Fruit fly (Drosophila melanogaster): Measurements from ENCODE around the gene bowl.

bowl gene

DNA sequence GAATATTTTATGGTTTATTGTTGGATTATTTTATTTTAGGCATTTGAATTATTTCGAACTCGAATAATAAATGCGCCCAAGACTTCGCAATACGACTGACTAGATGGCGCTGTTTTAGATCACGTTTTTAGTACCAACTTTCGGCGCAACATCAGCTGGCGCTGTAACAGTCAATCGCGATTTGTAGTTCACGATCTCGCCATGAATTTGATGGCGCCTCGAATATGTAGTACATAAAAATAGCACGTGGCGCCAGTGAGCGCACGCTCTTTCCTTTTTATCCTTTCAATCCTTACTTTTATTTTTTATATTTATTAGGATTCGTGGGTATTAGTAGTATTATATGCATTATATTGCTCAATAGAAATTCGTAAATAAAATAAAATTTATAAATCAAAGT lies 14.7 kb downstream of the bowl start (continued):
- peak; percentile 74 for TF ChIP-seq HLHmδ (GFP tag; optimal IDR thresholded peaks at IDR 0.05)
- TF ChIP-seq Camta (GFP tag; optimal IDR thresholded peaks at IDR 0.05): peak; percentile 82
- no peak for TF ChIP-seq hb (GFP tag; IDR thresholded peaks at IDR 0.05; ENCODE audit: partially characterized antibody)
- peak; percentile 52 for TF ChIP-seq row (GFP tag; IDR thresholded peaks at IDR 0.05)
- TF ChIP-seq repo (GFP tag; optimal IDR thresholded peaks at IDR 0.05): peak; percentile 10
- TF ChIP-seq Nf-YB (GFP tag; optimal IDR thresholded peaks at IDR 0.05): no peak
- TF ChIP-seq CG11398 (GFP tag; optimal IDR thresholded peaks at IDR 0.05): no peak
- peak; percentile 80 for TF ChIP-seq tgo (GFP tag; IDR thresholded peaks at IDR 0.05)
- no peak for TF ChIP-seq bbx (GFP tag; IDR thresholded peaks at IDR 0.05; ENCODE audit: partially characterized antibody)
- peak; percentile 84 for TF ChIP-seq CG5953 (GFP tag; IDR thresholded peaks at IDR 0.05)
- TF ChIP-seq CG2116 (GFP tag; optimal IDR thresholded peaks at IDR 0.05): peak; percentile 35
- peak; percentile 30 for TF ChIP-seq CG4854 (GFP tag; optimal IDR thresholded peaks at IDR 0.05)
- no peak for TF ChIP-seq NC2α (GFP tag; optimal IDR thresholded peaks at IDR 0.05)
- TF ChIP-seq ftz-f1 (GFP tag; optimal IDR thresholded peaks at IDR 0.05): no peak
- TF ChIP-seq Max (GFP tag; optimal IDR thresholded peaks at IDR 0.05): no peak
- TF ChIP-seq CG31441 (GFP tag; IDR thresholded peaks at IDR 0.05): peak; percentile 18; the same call in 1 of the 2 replicates
- TF ChIP-seq lov (optimal IDR thresholded peaks at IDR 0.05): no peak
- peak; percentile 70; the same call in 1 of the 3 replicates for TF ChIP-seq lov (GFP tag; IDR thresholded peaks at IDR 0.05)
- TF ChIP-seq croc (GFP tag; conservative IDR thresholded peaks at IDR 0.05): peak; percentile 66; the same call in 2 of the 3 replicates
- TF ChIP-seq sens-2 (GFP tag; IDR thresholded peaks at IDR 0.05): peak; percentile 71
- peak; percentile 74 for TF ChIP-seq CG3847 (GFP tag; IDR thresholded peaks at IDR 0.05)
- TF ChIP-seq cas (GFP tag; IDR thresholded peaks at IDR 0.05): no peak
- peak; percentile 81 for TF ChIP-seq CG9817 (tag; optimal IDR thresholded peaks at IDR 0.05)
- no peak for TF ChIP-seq inv (GFP tag; IDR thresholded peaks at IDR 0.05; ENCODE audit: partially characterized antibody)
- TF ChIP-seq CG8359 (GFP tag; optimal IDR thresholded peaks at IDR 0.05; ENCODE audit: borderline replicate concordance): peak; percentile 87
- TF ChIP-seq klu (GFP tag; IDR thresholded peaks at IDR 0.05): peak; percentile 30; the same call in 1 of the 2 replicates
- peak; percentile 79 for TF ChIP-seq CG9876 (GFP tag; optimal IDR thresholded peaks at IDR 0.05)
- TF ChIP-seq CG10565 (GFP tag; optimal IDR thresholded peaks at IDR 0.05): no peak
- peak; percentile 32 for TF ChIP-seq CG13624 (GFP tag; optimal IDR thresholded peaks at IDR 0.05)
- TF ChIP-seq CG12236 (GFP tag; optimal IDR thresholded peaks at IDR 0.05): peak; percentile 8
- TF ChIP-seq gt (GFP tag; IDR thresholded peaks at IDR 0.05): peak; percentile 18; the same call in 1 of the 2 replicates
- peak; percentile 70 for TF ChIP-seq Antp (GFP tag; optimal IDR thresholded peaks at IDR 0.05)
- TF ChIP-seq kah (GFP tag; optimal IDR thresholded peaks at IDR 0.05): no peak
- peak; percentile 50 for TF ChIP-seq disco-r (GFP tag; optimal IDR thresholded peaks at IDR 0.05)
- TF ChIP-seq hkb (optimal IDR thresholded peaks at IDR 0.05): no peak
- TF ChIP-seq hkb (GFP tag; IDR thresholded peaks at IDR 0.05): peak; percentile 68
- TF ChIP-seq Awh (GFP tag; IDR thresholded peaks at IDR 0.05): peak; percentile 86
- TF ChIP-seq CG10366 (GFP tag; IDR thresholded peaks at IDR 0.05): peak; percentile 79
- peak; percentile 69 for TF ChIP-seq CG4617 (GFP tag; optimal IDR thresholded peaks at IDR 0.05; ENCODE audit: borderline replicate concordance)
- TF ChIP-seq CG17385 (GFP tag; optimal IDR thresholded peaks at IDR 0.05): peak; percentile 64
- no peak for TF ChIP-seq CG7745 (tag; optimal IDR thresholded peaks at IDR 0.05)
- peak; percentile 52 for TF ChIP-seq CG6272 (GFP tag; IDR thresholded peaks at IDR 0.05)
- TF ChIP-seq CG14710 (tag; optimal IDR thresholded peaks at IDR 0.05): no peak
- no peak for TF ChIP-seq h (optimal IDR thresholded peaks at IDR 0.05)
- TF ChIP-seq cad (GFP tag; optimal IDR thresholded peaks at IDR 0.05): no peak
- peak in 1 of 3 experiments; percentile 33 for TF ChIP-seq lola (GFP tag; optimal IDR thresholded peaks at IDR 0.05)
- 0 out of 4 replicates have a peak, but pooled peaks have one; percentile 5 for TF ChIP-seq chinmo (GFP tag; IDR thresholded peaks at IDR 0.05; ENCODE audit: partially characterized antibody)
- TF ChIP-seq CG11085 (GFP tag; IDR thresholded peaks at IDR 0.05): peak; percentile 77
- peak; percentile 56 for TF ChIP-seq CG18262 (tag; optimal IDR thresholded peaks at IDR 0.05)
- no peak for TF ChIP-seq CG14965 (GFP tag; optimal IDR thresholded peaks at IDR 0.05; ENCODE audit: borderline replicate concordance)
- TF ChIP-seq wor (GFP tag; IDR thresholded peaks at IDR 0.05): peak; percentile 70
- TF ChIP-seq CG10543 (GFP tag; optimal IDR thresholded peaks at IDR 0.05): peak; percentile 13

Measured in whole organism, embryonic.